In genomic region chr2L:9176791-9177190, dm6 we compare ENCODE assay signal across 5 fruit fly cellular contexts.
TF ChIP-seq lines count a peak whose summit lies in the region.

No protein-coding gene starts in this region.

- TF ChIP-seq CTCF in whole organism, embryonic (GFP tag; optimal IDR thresholded peaks at IDR 0.05; lab: Kevin White, UChicago) = no peak

TF ChIP-seq in whole organism, adult, 20 proteins besides CTCF, POLR2A, EP300 and RAD21:
- TF ChIP-seq CG11617 (GFP tag; optimal IDR thresholded peaks at IDR 0.05; lab: Kevin White, UChicago) (no peak), CG5204 (GFP tag; optimal IDR thresholded peaks at IDR 0.05; lab: Kevin White, UChicago) (no peak), Clk (GFP tag; optimal IDR thresholded peaks at IDR 0.05; lab: Kevin White, UChicago) (peak; percentile 10), CG7045 (GFP tag; optimal IDR thresholded peaks at IDR 0.05; lab: Kevin White, UChicago) (no peak), cic (GFP tag; optimal IDR thresholded peaks at IDR 0.05; lab: Kevin White, UChicago) (no peak), Crg-1 (GFP tag; optimal IDR thresholded peaks at IDR 0.05; lab: Kevin White, UChicago) (no peak), kay (GFP tag; lab: Kevin White, UChicago; ENCODE audit: borderline replicate concordance) (peak; percentile 80), toe (GFP tag; optimal IDR thresholded peaks at IDR 0.05; lab: Kevin White, UChicago) (no peak), bab1 (GFP tag; optimal IDR thresholded peaks at IDR 0.05; lab: Kevin White, UChicago) (peak; percentile 83), cnc (optimal IDR thresholded peaks at IDR 0.05; lab: Kevin White, UChicago) (no peak), ovo (GFP tag; optimal IDR thresholded peaks at IDR 0.05; lab: Kevin White, UChicago) (peak; percentile 32), CG1620 (GFP tag; optimal IDR thresholded peaks at IDR 0.05; lab: Kevin White, UChicago) (no peak), CG33017 (tag; optimal IDR thresholded peaks at IDR 0.05; lab: Kevin White, UChicago) (no peak), CG7101 (tag; optimal IDR thresholded peaks at IDR 0.05; lab: Kevin White, UChicago) (no peak), pad (GFP tag; optimal IDR thresholded peaks at IDR 0.05; lab: Kevin White, UChicago) (no peak), CG14711 (tag; optimal IDR thresholded peaks at IDR 0.05; lab: Kevin White, UChicago) (no peak), CG12768 (GFP tag; optimal IDR thresholded peaks at IDR 0.05; lab: Kevin White, UChicago) (no peak), Hr96 (GFP tag; optimal IDR thresholded peaks at IDR 0.05; lab: Kevin White, UChicago) (no peak), tj (GFP tag; optimal IDR thresholded peaks at IDR 0.05; lab: Kevin White, UChicago) (no peak)

TF ChIP-seq in whole organism, embryonic, 481 proteins besides CTCF, POLR2A, EP300 and RAD21 (continues in another document):
- TF ChIP-seq chm (GFP tag; IDR thresholded peaks at IDR 0.05; lab: Robert Waterston, UW) (peak; percentile 89; the same call in 1 of the 2 replicates), Gug (GFP tag; IDR thresholded peaks at IDR 0.05; lab: Robert Waterston, UW) (no peak), Doc2 (GFP tag; IDR thresholded peaks at IDR 0.05; lab: Robert Waterston, UW) (no peak), slp2 (GFP tag; optimal IDR thresholded peaks at IDR 0.05; lab: Kevin White, UChicago) (no peak), CG31224 (GFP tag; IDR thresholded peaks at IDR 0.05; lab: Robert Waterston, UW) (no peak), CG15011 (GFP tag; optimal IDR thresholded peaks at IDR 0.05; lab: Kevin White, UChicago) (no peak), CG10209 (GFP tag; optimal IDR thresholded peaks at IDR 0.05; lab: Kevin White, UChicago) (no peak), CG30403 (GFP tag; optimal IDR thresholded peaks at IDR 0.05; lab: Kevin White, UChicago) (no peak), NC2β (GFP tag; optimal IDR thresholded peaks at IDR 0.05; lab: Kevin White, UChicago) (no peak), NfI (GFP tag; optimal IDR thresholded peaks at IDR 0.05; lab: Kevin White, UChicago) (no peak), Gsc (GFP tag; IDR thresholded peaks at IDR 0.05; lab: Robert Waterston, UW) (no peak), zen (tag; optimal IDR thresholded peaks at IDR 0.05; lab: Kevin White, UChicago) (no peak), Meics (GFP tag; optimal IDR thresholded peaks at IDR 0.05; lab: Kevin White, UChicago) (no peak), CG1603 (tag; optimal IDR thresholded peaks at IDR 0.05; lab: Kevin White, UChicago) (no peak), jing (GFP tag; optimal IDR thresholded peaks at IDR 0.05; lab: Kevin White, UChicago) (no peak), CG11093 (GFP tag; IDR thresholded peaks at IDR 0.05; lab: Robert Waterston, UW) (no peak), Ets97D (GFP tag; optimal IDR thresholded peaks at IDR 0.05; lab: Kevin White, UChicago) (no peak), CG6813 (GFP tag; optimal IDR thresholded peaks at IDR 0.05; lab: Kevin White, UChicago) (peak; percentile 21), Side (GFP tag; optimal IDR thresholded peaks at IDR 0.05; lab: Kevin White, UChicago) (no peak), CG33557 (GFP tag; optimal IDR thresholded peaks at IDR 0.05; lab: Kevin White, UChicago) (no peak)

TF ChIP-seq in whole organism, prepupa, 60 proteins besides CTCF, POLR2A, EP300 and RAD21 (continues in another document):
- TF ChIP-seq Sox102F (GFP tag; optimal IDR thresholded peaks at IDR 0.05; lab: Kevin White, UChicago) = no peak
- TF ChIP-seq Eip93F (GFP tag; optimal IDR thresholded peaks at IDR 0.05; lab: Kevin White, UChicago) = peak; percentile 65
- peak; percentile 59 for TF ChIP-seq Eip78C (GFP tag; lab: Kevin White, UChicago)
- TF ChIP-seq Hr39 (GFP tag; optimal IDR thresholded peaks at IDR 0.05; lab: Kevin White, UChicago) = no peak
- TF ChIP-seq CG6792 (GFP tag; optimal IDR thresholded peaks at IDR 0.05; lab: Kevin White, UChicago) = no peak
- peak; percentile 33 for TF ChIP-seq CG15336 (GFP tag; IDR thresholded peaks at IDR 0.05; lab: Robert Waterston, UW)
- TF ChIP-seq Ets96B (tag; optimal IDR thresholded peaks at IDR 0.05; lab: Kevin White, UChicago) = no peak
- TF ChIP-seq Met (GFP tag; optimal IDR thresholded peaks at IDR 0.05; lab: Kevin White, UChicago) = no peak
- no peak for TF ChIP-seq CG1621 (tag; optimal IDR thresholded peaks at IDR 0.05; lab: Kevin White, UChicago)
- TF ChIP-seq Lpt (GFP tag; optimal IDR thresholded peaks at IDR 0.05; lab: Kevin White, UChicago) = no peak
- TF ChIP-seq Eip75B (GFP tag; optimal IDR thresholded peaks at IDR 0.05; lab: Kevin White, UChicago) = no peak
- no peak for TF ChIP-seq Sox15 (GFP tag; optimal IDR thresholded peaks at IDR 0.05; lab: Kevin White, UChicago)
- peak; percentile 35; the same call in 2 of the 3 replicates for TF ChIP-seq CG8119 (GFP tag; IDR thresholded peaks at IDR 0.05; lab: Robert Waterston, UW)
- no peak for TF ChIP-seq salr (GFP tag; optimal IDR thresholded peaks at IDR 0.05; lab: Kevin White, UChicago)
- no peak for TF ChIP-seq CG7368 (GFP tag; optimal IDR thresholded peaks at IDR 0.05; lab: Kevin White, UChicago)
- TF ChIP-seq pdm3 (GFP tag; optimal IDR thresholded peaks at IDR 0.05; lab: Kevin White, UChicago) = no peak
- no peak for TF ChIP-seq CG10631 (GFP tag; optimal IDR thresholded peaks at IDR 0.05; lab: Kevin White, UChicago)
- no peak for TF ChIP-seq CG4318 (GFP tag; optimal IDR thresholded peaks at IDR 0.05; lab: Kevin White, UChicago)
- no peak for TF ChIP-seq CG16779 (tag; optimal IDR thresholded peaks at IDR 0.05; lab: Kevin White, UChicago)
- no peak for TF ChIP-seq CG8632 (GFP tag; optimal IDR thresholded peaks at IDR 0.05; lab: Kevin White, UChicago)
- peak; percentile 50 for TF ChIP-seq vri (GFP tag; optimal IDR thresholded peaks at IDR 0.05; lab: Kevin White, UChicago)

TF ChIP-seq in whole organism, pupa, 21 proteins besides CTCF, POLR2A, EP300 and RAD21:
- TF ChIP-seq fd96Ca (GFP tag; IDR thresholded peaks at IDR 0.05; lab: Robert Waterston, UW) (no peak; the same call in 2 of the 3 replicates), CG10348 (GFP tag; IDR thresholded peaks at IDR 0.05; lab: Robert Waterston, UW) (no peak), CG9948 (tag; optimal IDR thresholded peaks at IDR 0.05; lab: Kevin White, UChicago) (no peak), CG8301 (tag; optimal IDR thresholded peaks at IDR 0.05; lab: Kevin White, UChicago) (no peak), CG32121 (GFP tag; IDR thresholded peaks at IDR 0.05; lab: Robert Waterston, UW) (peak; percentile 64), CG8159 (tag; optimal IDR thresholded peaks at IDR 0.05; lab: Kevin White, UChicago) (no peak), gl (tag; optimal IDR thresholded peaks at IDR 0.05; lab: Kevin White, UChicago) (no peak), CG13204 (GFP tag; optimal IDR thresholded peaks at IDR 0.05; lab: Kevin White, UChicago) (no peak), rn (GFP tag; IDR thresholded peaks at IDR 0.05; lab: Robert Waterston, UW) (no peak), Ets98B (GFP tag; IDR thresholded peaks at IDR 0.05; lab: Robert Waterston, UW) (peak; percentile 78; the same call in 1 of the 2 replicates), CG12605 (GFP tag; IDR thresholded peaks at IDR 0.05; lab: Robert Waterston, UW) (peak; percentile 58), Snoo (tag; optimal IDR thresholded peaks at IDR 0.05; lab: Kevin White, UChicago) (no peak), CG34367 (tag; optimal IDR thresholded peaks at IDR 0.05; lab: Kevin White, UChicago) (no peak), CG15710 (tag; optimal IDR thresholded peaks at IDR 0.05; lab: Kevin White, UChicago) (no peak), Pif1A (GFP tag; optimal IDR thresholded peaks at IDR 0.05; lab: Kevin White, UChicago) (no peak), EcR (GFP tag; optimal IDR thresholded peaks at IDR 0.05; lab: Kevin White, UChicago) (no peak), CG17806 (tag; optimal IDR thresholded peaks at IDR 0.05; lab: Kevin White, UChicago) (no peak), D1 (tag; optimal IDR thresholded peaks at IDR 0.05; lab: Kevin White, UChicago) (peak; percentile 56), Pif1B (GFP tag; optimal IDR thresholded peaks at IDR 0.05; lab: Kevin White, UChicago) (peak; percentile 8), CG4496 (GFP tag; IDR thresholded peaks at IDR 0.05; lab: Robert Waterston, UW) (peak; percentile 47; the same call in 1 of the 3 replicates), CG14655 (GFP tag; optimal IDR thresholded peaks at IDR 0.05; lab: Kevin White, UChicago) (no peak)

TF ChIP-seq in whole organism, wandering third instar larva, 38 proteins besides CTCF, POLR2A, EP300 and RAD21:
- TF ChIP-seq Rel (GFP tag; optimal IDR thresholded peaks at IDR 0.05; lab: Kevin White, UChicago) (peak; percentile 52), Rel (tag; optimal IDR thresholded peaks at IDR 0.05; lab: Kevin White, UChicago) (peak; percentile 10), Dif (GFP tag; optimal IDR thresholded peaks at IDR 0.05; lab: Kevin White, UChicago; ENCODE audit: partially characterized antibody) (peak; percentile 25), dmrt93B (GFP tag; optimal IDR thresholded peaks at IDR 0.05; lab: Kevin White, UChicago) (no peak), sage (GFP tag; optimal IDR thresholded peaks at IDR 0.05; lab: Kevin White, UChicago) (peak; percentile 40), Myc (optimal IDR thresholded peaks at IDR 0.05; lab: Kevin White, UChicago) (no peak), dl (GFP tag; optimal IDR thresholded peaks at IDR 0.05; lab: Kevin White, UChicago; ENCODE audit: insufficient read depth in 1 of 2, partially characterized antibody in 2 of 2) (peak in 1 of 2 experiments; percentile 45), tai (GFP tag; optimal IDR thresholded peaks at IDR 0.05; lab: Kevin White, UChicago) (peak; percentile 23), brk (GFP tag; optimal IDR thresholded peaks at IDR 0.05; lab: Kevin White, UChicago) (peak; percentile 15)
